Fruit fly (Drosophila melanogaster) whole organism, embryonic: ENCODE results near the gene sosie.

Source experiments
- ATbp ChIP-seq: fragments of 200-800 bp; sonication (Bioruptor generic); optimal IDR thresholded peaks from 2 replicates; lab custom pipeline; 2017; ENCODE audit warnings: missing biosample characterization, mild to moderate bottlenecking, missing genetic modification characterization, missing genetic modification reagents
- CG11085 ChIP-seq: fragments of 200-800 bp; sonication (Bioruptor generic); IDR thresholded peaks from 2 replicates; pipeline ENCODE4 v1.3.6; 2022; ENCODE audit warnings: missing biosample characterization, missing genetic modification characterization
- CG11504 ChIP-seq: fragments of 200-800 bp; sonication (Bioruptor generic); optimal IDR thresholded peaks from 3 replicates; lab custom pipeline; 2019; ENCODE audit warnings: missing biosample characterization, mild to moderate bottlenecking, missing genetic modification characterization, moderate library complexity
- CG1233 ChIP-seq: fragments of 200-800 bp; sonication (Bioruptor generic); optimal IDR thresholded peaks from 4 replicates; lab custom pipeline; 2018; ENCODE audit warnings: missing biosample characterization, mild to moderate bottlenecking, missing genetic modification characterization
- CG14050 ChIP-seq: fragments of 200-800 bp; sonication (Bioruptor generic); IDR thresholded peaks from 3 replicates; pipeline ENCODE4 v1.3.6; 2022; ENCODE audit warnings: missing biosample characterization, missing genetic modification characterization
- CG1603 ChIP-seq: fragments of 200-800 bp; sonication (Bioruptor generic); optimal IDR thresholded peaks from 2 replicates; lab custom pipeline; 2019; ENCODE audit warnings: missing biosample characterization, mild to moderate bottlenecking, missing genetic modification characterization, moderate library complexity
- CG17186 ChIP-seq: fragments of 200-800 bp; sonication (Bioruptor generic); optimal IDR thresholded peaks from 3 replicates; lab custom pipeline; 2017; ENCODE audit warnings: missing biosample characterization, missing genetic modification reagents, missing genetic modification characterization
- CG1792 ChIP-seq: fragments of 200-800 bp; sonication (Bioruptor generic); optimal IDR thresholded peaks from 2 replicates; lab custom pipeline; 2016; ENCODE audit warnings: missing biosample characterization, missing genetic modification characterization
- CG1832 ChIP-seq: fragments of 200-800 bp; sonication (Bioruptor generic); optimal IDR thresholded peaks from 2 replicates; lab custom pipeline; 2017; ENCODE audit warnings: missing biosample characterization, mild to moderate bottlenecking, missing genetic modification characterization, inconsistent platforms
- CG18764 ChIP-seq: fragments of 200-800 bp; sonication (Bioruptor generic); optimal IDR thresholded peaks from 3 replicates; lab custom pipeline; 2016; ENCODE audit warnings: missing biosample characterization, missing genetic modification characterization
- CG2116 ChIP-seq: fragments of 200-800 bp; sonication (Bioruptor generic); optimal IDR thresholded peaks from 3 replicates; lab custom pipeline; 2018; ENCODE audit warnings: missing biosample characterization, mild to moderate bottlenecking, missing genetic modification characterization
- CG2202 ChIP-seq: fragments of 200-800 bp; sonication (Bioruptor generic); optimal IDR thresholded peaks from 2 replicates; lab custom pipeline; 2018; ENCODE audit warnings: missing biosample characterization, mild to moderate bottlenecking, missing genetic modification characterization
- CG2889 ChIP-seq: fragments of 200-800 bp; sonication (Bioruptor generic); IDR thresholded peaks from 3 replicates; pipeline ENCODE4 v1.3.6; 2022; ENCODE audit warnings: missing biosample characterization, missing genetic modification characterization
- CG30020 ChIP-seq: fragments of 200-800 bp; optimal IDR thresholded peaks from 2 replicates; lab custom pipeline; 2019; ENCODE audit warnings: missing biosample characterization, mild to moderate bottlenecking, missing genetic modification characterization, moderate library complexity
- CG30403 ChIP-seq: fragments of 200-800 bp; sonication (Bioruptor generic); optimal IDR thresholded peaks from 3 replicates; lab custom pipeline; 2016; ENCODE audit warnings: missing biosample characterization, missing genetic modification characterization
- CG31224 ChIP-seq: fragments of 200-800 bp; sonication (Bioruptor generic); IDR thresholded peaks from 2 replicates; pipeline ENCODE4 v1.3.6; 2022; ENCODE audit warnings: missing biosample characterization, missing genetic modification characterization
- CG31365 ChIP-seq: fragments of 200-800 bp; sonication (Bioruptor generic); optimal IDR thresholded peaks from 2 replicates; lab custom pipeline; 2018; ENCODE audit warnings: missing biosample characterization, mild to moderate bottlenecking, missing genetic modification characterization
- CG34224 ChIP-seq: fragments of 200-800 bp; sonication (Bioruptor generic); IDR thresholded peaks from 3 replicates; pipeline ENCODE4 v1.3.6; 2022; ENCODE audit warnings: missing biosample characterization, missing genetic modification characterization; ENCODE audit not compliant: partially characterized antibody
- CG4820 ChIP-seq: fragments of 200-800 bp; sonication (Bioruptor generic); optimal IDR thresholded peaks from 3 replicates; lab custom pipeline; 2016; ENCODE audit warnings: missing biosample characterization, missing genetic modification characterization
- CG6654 ChIP-seq: fragments of 200-800 bp; sonication (Bioruptor generic); optimal IDR thresholded peaks from 2 replicates; lab custom pipeline; 2017; ENCODE audit warnings: missing biosample characterization, mild to moderate bottlenecking, missing genetic modification characterization
- CG6854 ChIP-seq: fragments of 200-800 bp; sonication (Bioruptor generic); optimal IDR thresholded peaks from 3 replicates; lab custom pipeline; 2017; ENCODE audit warnings: missing biosample characterization, mild to moderate bottlenecking, missing genetic modification characterization
- CG9609 ChIP-seq: fragments of 200-800 bp; sonication (Bioruptor generic); optimal IDR thresholded peaks from 3 replicates; lab custom pipeline; 2016; ENCODE audit warnings: missing biosample characterization, missing genetic modification characterization
- CG9876 ChIP-seq: fragments of 200-800 bp; sonication (Bioruptor generic); optimal IDR thresholded peaks from 2 replicates; lab custom pipeline; 2016; ENCODE audit warnings: missing biosample characterization, missing genetic modification characterization
- CHES-1-like ChIP-seq: fragments of 200-800 bp; sonication (Bioruptor generic); optimal IDR thresholded peaks from 2 replicates; lab custom pipeline; 2016; ENCODE audit warnings: missing biosample characterization, missing genetic modification characterization
- CkIIα-i1 ChIP-seq: fragments of 200-800 bp; sonication (Bioruptor generic); IDR thresholded peaks from 2 replicates; pipeline ENCODE4 v1.3.6; 2022; ENCODE audit warnings: missing biosample characterization, missing genetic modification characterization
- D19A ChIP-seq: fragments of 200-800 bp; optimal IDR thresholded peaks from 3 replicates; lab custom pipeline; 2019; ENCODE audit warnings: missing biosample characterization, mild to moderate bottlenecking, missing genetic modification characterization, moderate library complexity
- Dbx ChIP-seq: fragments of 200-800 bp; sonication (Bioruptor generic); IDR thresholded peaks from 3 replicates; pipeline ENCODE4 v1.3.6; 2022; ENCODE audit warnings: missing biosample characterization, missing genetic modification characterization
- Dref ChIP-seq: fragments of 200-800 bp; sonication (Bioruptor generic); IDR thresholded peaks from 2 replicates; pipeline ENCODE4 v1.3.6; 2022; ENCODE audit warnings: missing biosample characterization, missing genetic modification characterization
- Jarid2 ChIP-seq: fragments of 200-800 bp; sonication (Bioruptor generic); optimal IDR thresholded peaks from 3 replicates; lab custom pipeline; 2017; ENCODE audit warnings: mild to moderate bottlenecking, missing biosample characterization, missing genetic modification reagents, missing genetic modification characterization
- Meics ChIP-seq: fragments of 200-800 bp; sonication (Bioruptor generic); optimal IDR thresholded peaks from 2 replicates; lab custom pipeline; 2017; ENCODE audit warnings: missing biosample characterization, mild to moderate bottlenecking, missing genetic modification characterization
- Spps ChIP-seq: fragments of 200-800 bp; sonication (Bioruptor generic); optimal IDR thresholded peaks from 2 replicates; lab custom pipeline; 2018; ENCODE audit warnings: missing biosample characterization, mild to moderate bottlenecking, missing genetic modification characterization
- Taf1 ChIP-seq: fragments of 200-800 bp; sonication (Bioruptor generic); IDR thresholded peaks from 2 replicates; pipeline ENCODE4 v1.3.6; 2022; ENCODE audit warnings: missing biosample characterization, missing genetic modification characterization
- Xbp1 ChIP-seq: fragments of 200-800 bp; sonication (Bioruptor generic); optimal IDR thresholded peaks from 3 replicates; lab custom pipeline; 2016; ENCODE audit warnings: missing biosample characterization, mild to moderate bottlenecking, missing genetic modification characterization
- ara ChIP-seq: fragments of 200-800 bp; sonication (Bioruptor generic); IDR thresholded peaks from 2 replicates; pipeline ENCODE4 v1.3.6; 2022; ENCODE audit warnings: missing biosample characterization, missing genetic modification characterization
- cas ChIP-seq: fragments of 200-800 bp; sonication (Bioruptor generic); IDR thresholded peaks from 2 replicates; pipeline ENCODE4 v1.3.6; 2022; ENCODE audit warnings: missing biosample characterization, missing genetic modification characterization
- ewg ChIP-seq: fragments of 200-800 bp; sonication (Bioruptor generic); optimal IDR thresholded peaks from 3 replicates; lab custom pipeline; 2017; ENCODE audit warnings: mild to moderate bottlenecking, missing biosample characterization, missing genetic modification reagents, missing genetic modification characterization
- fd64A ChIP-seq: fragments of 200-800 bp; sonication (Bioruptor generic); optimal IDR thresholded peaks from 3 replicates; lab custom pipeline; 2018; ENCODE audit warnings: missing biosample characterization, mild to moderate bottlenecking, missing genetic modification characterization
- gsb ChIP-seq: fragments of 200-800 bp; sonication (Bioruptor generic); IDR thresholded peaks from 2 replicates; pipeline ENCODE4 v1.3.6; 2022; ENCODE audit warnings: missing biosample characterization, missing genetic modification characterization
- ham ChIP-seq: fragments of 200-800 bp; sonication (Bioruptor generic); IDR thresholded peaks from 2 replicates; pipeline ENCODE4 v1.3.6; 2022; ENCODE audit warnings: missing biosample characterization, missing genetic modification characterization
- kah ChIP-seq: fragments of 200-800 bp; sonication (Bioruptor generic); optimal IDR thresholded peaks from 2 replicates; lab custom pipeline; 2018; ENCODE audit warnings: missing biosample characterization, mild to moderate bottlenecking, missing genetic modification characterization
- lab ChIP-seq: fragments of 200-800 bp; sonication (Bioruptor generic); optimal IDR thresholded peaks from 3 replicates; lab custom pipeline; 2017; ENCODE audit warnings: missing biosample characterization, missing genetic modification characterization, mild to moderate bottlenecking, moderate library complexity, missing genetic modification reagents
- prd ChIP-seq, 3 experiments: fragments of >200 bp in 2 of 3; fragments of 200-800 bp in 1 of 3; sonication (Bioruptor generic) in 1 of 3; optimal IDR thresholded peaks in 2 of 3; IDR thresholded peaks in 1 of 3; 2 replicates in 2 of 3; 3 replicates in 1 of 3; pipeline versions ENCODE4 v1.3.6 to Lab custom; 2017 to 2022; ENCODE audit warnings: missing biosample characterization in 1 of 3, missing genetic modification characterization in 1 of 3
- pros ChIP-seq: fragments of 200-800 bp; sonication (Bioruptor generic); optimal IDR thresholded peaks from 3 replicates; lab custom pipeline; 2019; ENCODE audit warnings: missing biosample characterization, mild to moderate bottlenecking, missing genetic modification characterization, moderate library complexity
- sd ChIP-seq: fragments of 200-800 bp; sonication (Bioruptor generic); optimal IDR thresholded peaks from 3 replicates; lab custom pipeline; 2018; ENCODE audit warnings: missing biosample characterization, mild to moderate bottlenecking, missing genetic modification characterization, moderate library complexity
- tio ChIP-seq: fragments of 200-800 bp; sonication (Bioruptor generic); optimal IDR thresholded peaks from 2 replicates; lab custom pipeline; 2017; ENCODE audit warnings: missing biosample characterization, missing genetic modification characterization, inconsistent platforms
- toy ChIP-seq: fragments of 200-800 bp; sonication (Bioruptor generic); IDR thresholded peaks from 2 replicates; pipeline ENCODE4 v1.3.6; 2022; ENCODE audit warnings: missing biosample characterization, missing genetic modification characterization
- tx ChIP-seq: fragments of 200-800 bp; sonication (Bioruptor generic); optimal IDR thresholded peaks from 2 replicates; lab custom pipeline; 2016; ENCODE audit warnings: missing biosample characterization, missing genetic modification characterization
- z ChIP-seq: fragments of 200-800 bp; sonication (Bioruptor generic); IDR thresholded peaks from 3 replicates; pipeline ENCODE4 v1.3.6; 2022; ENCODE audit warnings: missing biosample characterization, missing genetic modification characterization

The sosie gene

dm6 chr3R:24810844-24811625 lies 22.7 kb upstream of the sosie start (continued):
- TF ChIP-seq CG4820 (GFP tag; lab: Kevin White, UChicago) (peak; percentile 84), CG30020 (tag; lab: Kevin White, UChicago) (peak; percentile 41), kah (peak; percentile 70), CG1603 (tag; lab: Kevin White, UChicago) (peak; percentile 91), Xbp1 (GFP tag; lab: Kevin White, UChicago) (peak; percentile 91), Taf1 (GFP tag; lab: Robert Waterston, UW) (peak; percentile 89), ara (GFP tag; lab: Robert Waterston, UW) (peak; percentile 78), CG17186 (GFP tag; lab: Kevin White, UChicago) (peak; percentile 33), z (0 out of 3 replicates have a peak, but pooled peaks have one; percentile 18), Jarid2 (GFP tag; lab: Kevin White, UChicago) (peak; percentile 75), Spps (peak; percentile 47), CG11504 (peak; percentile 91), CG18764 (GFP tag; lab: Kevin White, UChicago) (peak; percentile 72), CG1792 (GFP tag; lab: Kevin White, UChicago) (peak; percentile 81), tio (GFP tag; lab: Kevin White, UChicago) (peak; percentile 79), CG2889 (peak; percentile 78; the same call in 2 of the 3 replicates), CG1233 (peak; percentile 83), cas (GFP tag; lab: Robert Waterston, UW) (peak; percentile 62), CG31224 (GFP tag; lab: Robert Waterston, UW) (peak; percentile 78), CG2202 (tag; lab: Kevin White, UChicago) (peak; percentile 54), CG31365 (peak; percentile 74), fd64A (GFP tag; lab: Kevin White, UChicago) (peak; percentile 69), CG6654 (GFP tag; lab: Kevin White, UChicago) (peak; percentile 64), Dbx (GFP tag; lab: Robert Waterston, UW) (peak; percentile 90), toy (GFP tag; lab: Robert Waterston, UW) (peak; percentile 67; the same call in 1 of the 2 replicates), CG34224 (GFP tag; lab: Robert Waterston, UW) (no peak), CG9609 (GFP tag; lab: Kevin White, UChicago) (peak; percentile 84), ATbp (GFP tag; lab: Kevin White, UChicago) (peak; percentile 78), Meics (GFP tag; lab: Kevin White, UChicago) (peak; percentile 89), ewg (GFP tag; lab: Kevin White, UChicago) (peak; percentile 73), CG11085 (GFP tag; lab: Robert Waterston, UW) (peak; percentile 63; the same call in 1 of the 2 replicates), CG14050 (peak; percentile 74), prd (optimal IDR thresholded peaks at IDR 0.05; lab: Kevin White, UChicago) (no peak), prd (GFP tag; IDR thresholded peaks at IDR 0.05; lab: Robert Waterston, UW) (peak; percentile 86), CG30403 (GFP tag; lab: Kevin White, UChicago) (peak; percentile 80), CG2116 (peak; percentile 38), tx (peak; percentile 88), sd (peak; percentile 84), ham (GFP tag; lab: Robert Waterston, UW) (no peak), CG9876 (GFP tag; lab: Kevin White, UChicago) (peak; percentile 50), CHES-1-like (GFP tag; lab: Kevin White, UChicago) (peak; percentile 82), CG6854 (GFP tag; lab: Kevin White, UChicago) (peak; percentile 77), D19A (peak; percentile 83), gsb (GFP tag; lab: Robert Waterston, UW) (peak; percentile 87), CkIIα-i1 (GFP tag; lab: Robert Waterston, UW) (0 out of 2 replicates have a peak, but pooled peaks have one; percentile 24), Dref (GFP tag; lab: Robert Waterston, UW) (no peak), pros (GFP tag; lab: Kevin White, UChicago) (no peak), lab (GFP tag; lab: Kevin White, UChicago) (peak; percentile 95), CG1832 (no peak)
